Worm (Caenorhabditis elegans) whole organism, early embryonic: ENCODE data around the gene F27E5.9.
A peak's percentile ranks its signal among the peaks of the same experiment; 100 is the strongest.

Experiments used
- B0310.2 ChIP-seq: sonication (generic microtip); optimal IDR thresholded peaks from 2 replicates; lab custom pipeline; 2016; ENCODE audit warnings: mild to moderate bottlenecking, missing genetic modification characterization, missing compliant biosample characterization
- F13C5.2 ChIP-seq: sonication (generic microtip); optimal IDR thresholded peaks from 2 replicates; lab custom pipeline; 2017; ENCODE audit warnings: mild to moderate bottlenecking, missing genetic modification characterization, inconsistent platforms, missing compliant biosample characterization
- aly-1 ChIP-seq: sonication (generic microtip); optimal IDR thresholded peaks from 2 replicates; lab custom pipeline; 2016; ENCODE audit warnings: missing genetic modification characterization, missing compliant biosample characterization
- ama-1 ChIP-seq: fragments of 150-350 bp; optimal IDR thresholded peaks from 2 replicates; lab custom pipeline; 2014
- ceh-13 ChIP-seq: fragments of 200-800 bp; sonication (Bioruptor generic); optimal IDR thresholded peaks from 2 replicates; lab custom pipeline; 2018; ENCODE audit warnings: mild to moderate bottlenecking, missing genetic modification characterization, missing compliant biosample characterization
- ceh-36 ChIP-seq: sonication (generic microtip); optimal IDR thresholded peaks from 2 replicates; lab custom pipeline; 2016; ENCODE audit warnings: missing genetic modification characterization, inconsistent platforms, missing compliant biosample characterization
- ets-7 ChIP-seq: sonication (generic microtip); optimal IDR thresholded peaks from 2 replicates; lab custom pipeline; 2016; ENCODE audit warnings: missing genotype, missing genetic modification characterization, missing compliant biosample characterization
- flt-1 ChIP-seq: fragments of 200-800 bp; sonication (Bioruptor generic); IDR thresholded peaks from 2 replicates; pipeline ENCODE4 v1.3.6; 2022; ENCODE audit warnings: missing genetic modification characterization, missing compliant biosample characterization
- hmbx-1 ChIP-seq: sonication (generic microtip); optimal IDR thresholded peaks from 2 replicates; lab custom pipeline; 2016; ENCODE audit warnings: mild to moderate bottlenecking, missing genetic modification characterization, missing compliant biosample characterization
- hmg-4 ChIP-seq: fragments of 200-800 bp; sonication (Bioruptor generic); optimal IDR thresholded peaks from 2 replicates; lab custom pipeline; 2018; ENCODE audit warnings: mild to moderate bottlenecking, missing genetic modification characterization, missing compliant biosample characterization
- hnd-1 ChIP-seq: sonication (generic microtip); optimal IDR thresholded peaks from 2 replicates; lab custom pipeline; 2016; ENCODE audit warnings: missing genetic modification characterization, missing compliant biosample characterization
- pes-1 ChIP-seq: fragments of 200-800 bp; sonication (Bioruptor generic); IDR thresholded peaks from 2 replicates; pipeline ENCODE4 v1.3.6; 2022; ENCODE audit warnings: missing genetic modification reagents, missing genetic modification characterization, missing compliant biosample characterization
- scrt-1 ChIP-seq: fragments of 200-800 bp; sonication (Bioruptor generic); IDR thresholded peaks from 2 replicates; pipeline ENCODE4 v1.3.6; 2022; ENCODE audit warnings: missing genetic modification characterization, missing compliant biosample characterization
- sea-1 ChIP-seq: fragments of 200-800 bp; sonication (Bioruptor generic); conservative IDR thresholded peaks from 2 replicates; pipeline ENCODE4 v1.3.6; 2022; ENCODE audit warnings: missing genetic modification characterization, missing compliant biosample characterization
- tbx-11 ChIP-seq: fragments of 200-800 bp; sonication (Bioruptor generic); IDR thresholded peaks from 2 replicates; pipeline ENCODE4 v1.3.6; 2022; ENCODE audit warnings: missing genetic modification characterization, missing compliant biosample characterization
- tbx-37 ChIP-seq: fragments of 200-800 bp; sonication (Bioruptor generic); conservative IDR thresholded peaks from 2 replicates; pipeline ENCODE4 v1.3.6; 2022; ENCODE audit warnings: missing genetic modification reagents, missing genetic modification characterization, missing compliant biosample characterization
- tra-4 ChIP-seq: sonication (generic microtip); optimal IDR thresholded peaks from 2 replicates; lab custom pipeline; 2017; ENCODE audit warnings: missing genetic modification characterization, missing compliant biosample characterization

The F27E5.9 gene

ce11 chrII:10155106-10155505 is 20.4 kb downstream of the F27E5.9 start, which contains the start of gene nlp-63:
Gene nlp-63 (plus strand): TSS chrII:10155406.
- TF ChIP-seq B0310.2 (no peak), hmbx-1 (tag; lab: Kevin White, UChicago) (no peak), scrt-1 (GFP tag; lab: Robert Waterston, UW) (no peak), ets-7 (tag; lab: Kevin White, UChicago) (no peak), ama-1 (lab: Kevin White, UChicago) (no peak), aly-1 (tag; lab: Kevin White, UChicago) (no peak), tbx-11 (GFP tag; lab: Robert Waterston, UW) (no peak), F13C5.2 (no peak), hmg-4 (GFP tag; lab: Kevin White, UChicago) (no peak), sea-1 (GFP tag; lab: Robert Waterston, UW) (no peak), tbx-37 (no peak), flt-1 (GFP tag; lab: Robert Waterston, UW) (no peak), ceh-13 (GFP tag; lab: Kevin White, UChicago) (no peak), hnd-1 (tag; lab: Kevin White, UChicago) (no peak)

- TF ChIP-seq hnd-1 (tag; lab: Kevin White, UChicago) (no peak), tbx-11 (GFP tag; lab: Robert Waterston, UW) (peak; percentile 50; the same call in 1 of the 2 replicates)
These were observed 28.0 kb downstream of the F27E5.9 start for ce11 chrII:10162785-10163184.

ce11 chrII:10164137-10164536 is 29.4 kb downstream of the F27E5.9 start:
- no peak for TF ChIP-seq scrt-1 (GFP tag; lab: Robert Waterston, UW)
- TF ChIP-seq hmg-4 (GFP tag; lab: Kevin White, UChicago) = no peak
- TF ChIP-seq B0310.2 = no peak
- no peak for TF ChIP-seq ceh-13 (GFP tag; lab: Kevin White, UChicago)
- TF ChIP-seq hmbx-1 (tag; lab: Kevin White, UChicago) = no peak
- no peak for TF ChIP-seq sea-1 (GFP tag; lab: Robert Waterston, UW)
- no peak for TF ChIP-seq ama-1 (lab: Kevin White, UChicago)
- TF ChIP-seq tbx-11 (GFP tag; lab: Robert Waterston, UW) = no peak
- TF ChIP-seq aly-1 (tag; lab: Kevin White, UChicago) = no peak
- TF ChIP-seq ets-7 (tag; lab: Kevin White, UChicago) = no peak
- TF ChIP-seq pes-1 (GFP tag; lab: Robert Waterston, UW) = no peak
- no peak for TF ChIP-seq hnd-1 (tag; lab: Kevin White, UChicago)
- TF ChIP-seq tbx-37 = no peak
- TF ChIP-seq F13C5.2 = no peak
- no peak for TF ChIP-seq tra-4
- TF ChIP-seq flt-1 (GFP tag; lab: Robert Waterston, UW) = no peak

ce11 chrII:10166365-10166764 is 31.6 kb downstream of the F27E5.9 start:
- no peak for TF ChIP-seq scrt-1 (GFP tag; lab: Robert Waterston, UW)
- no peak for TF ChIP-seq F13C5.2
- no peak for TF ChIP-seq ama-1 (lab: Kevin White, UChicago)
- TF ChIP-seq hnd-1 (tag; lab: Kevin White, UChicago) = no peak
- TF ChIP-seq ceh-13 (GFP tag; lab: Kevin White, UChicago) = no peak
- no peak for TF ChIP-seq hmg-4 (GFP tag; lab: Kevin White, UChicago)
- no peak for TF ChIP-seq pes-1 (GFP tag; lab: Robert Waterston, UW)
- TF ChIP-seq ets-7 (tag; lab: Kevin White, UChicago) = no peak
- TF ChIP-seq sea-1 (GFP tag; lab: Robert Waterston, UW) = no peak
- no peak for TF ChIP-seq hmbx-1 (tag; lab: Kevin White, UChicago)
- no peak for TF ChIP-seq aly-1 (tag; lab: Kevin White, UChicago)
- TF ChIP-seq tbx-11 (GFP tag; lab: Robert Waterston, UW) = no peak
- no peak for TF ChIP-seq flt-1 (GFP tag; lab: Robert Waterston, UW)
- TF ChIP-seq B0310.2 = no peak
- TF ChIP-seq tbx-37 = no peak
- no peak for TF ChIP-seq tra-4
- TF ChIP-seq ceh-36 (tag; lab: Kevin White, UChicago) = no peak

- TF ChIP-seq tra-4 = no peak
- no peak for TF ChIP-seq ceh-13 (GFP tag; lab: Kevin White, UChicago)
- TF ChIP-seq ceh-36 (tag; lab: Kevin White, UChicago) = no peak
- TF ChIP-seq sea-1 (GFP tag; lab: Robert Waterston, UW) = no peak
- no peak for TF ChIP-seq F13C5.2
- TF ChIP-seq scrt-1 (GFP tag; lab: Robert Waterston, UW) = no peak
- no peak for TF ChIP-seq hmbx-1 (tag; lab: Kevin White, UChicago)
- no peak for TF ChIP-seq aly-1 (tag; lab: Kevin White, UChicago)
- no peak for TF ChIP-seq ets-7 (tag; lab: Kevin White, UChicago)
- no peak for TF ChIP-seq ama-1 (lab: Kevin White, UChicago)
- no peak for TF ChIP-seq tbx-11 (GFP tag; lab: Robert Waterston, UW)
- no peak for TF ChIP-seq hmg-4 (GFP tag; lab: Kevin White, UChicago)
- TF ChIP-seq flt-1 (GFP tag; lab: Robert Waterston, UW) = no peak
- no peak for TF ChIP-seq B0310.2
- TF ChIP-seq tbx-37 = no peak
- TF ChIP-seq pes-1 (GFP tag; lab: Robert Waterston, UW) = no peak
- no peak for TF ChIP-seq hnd-1 (tag; lab: Kevin White, UChicago)
These were observed 33.0 kb downstream of the F27E5.9 start for ce11 chrII:10167731-10168130.

- TF ChIP-seq scrt-1 (GFP tag; lab: Robert Waterston, UW) (peak; percentile 73; the same call in 1 of the 2 replicates), aly-1 (tag; lab: Kevin White, UChicago) (peak; percentile 87), ceh-36 (tag; lab: Kevin White, UChicago) (peak; percentile 47), ceh-13 (GFP tag; lab: Kevin White, UChicago) (no peak), ama-1 (lab: Kevin White, UChicago) (no peak), hmg-4 (GFP tag; lab: Kevin White, UChicago) (peak; percentile 93), F13C5.2 (peak; percentile 77), tra-4 (peak; percentile 62), sea-1 (GFP tag; lab: Robert Waterston, UW) (0 out of 2 replicates have a peak, but pooled peaks have one; percentile 39), tbx-37 (no peak), hnd-1 (tag; lab: Kevin White, UChicago) (peak; percentile 24), tbx-11 (GFP tag; lab: Robert Waterston, UW) (no peak), hmbx-1 (tag; lab: Kevin White, UChicago) (peak; percentile 26), B0310.2 (peak; percentile 52), flt-1 (GFP tag; lab: Robert Waterston, UW) (peak; percentile 17; the same call in 1 of the 2 replicates), pes-1 (GFP tag; lab: Robert Waterston, UW) (no peak), ets-7 (tag; lab: Kevin White, UChicago) (no peak)
These were observed 34.4 kb downstream of the F27E5.9 start, which contains the start of gene daf-19 for ce11 chrII:10168905-10169782. Gene daf-19 (minus strand): TSS chrII:10169346.
